Worm (Caenorhabditis elegans) whole organism, L4 larva: ENCODE measurements around the gene dlc-4.

Experiments
- F37D6.2 ChIP-seq: sonication (generic microtip); optimal IDR thresholded peaks from 2 replicates; lab custom pipeline; 2016; ENCODE audit warnings: mild to moderate bottlenecking, missing genetic modification characterization, missing compliant biosample characterization
- R02D3.7 ChIP-seq: fragments of 150-350 bp; sonication (generic microtip); optimal IDR thresholded peaks from 3 replicates; lab custom pipeline; 2014; ENCODE audit warnings: missing biosample characterization, missing genetic modification characterization
- Y48G9A.11 ChIP-seq: fragments of 200-800 bp; sonication (Bioruptor generic); IDR thresholded peaks from 2 replicates; pipeline ENCODE4 v1.3.6; 2022; ENCODE audit warnings: missing genetic modification reagents, missing genetic modification characterization, missing compliant biosample characterization
- Y75B8A.6 ChIP-seq: fragments of 200-800 bp; sonication (Bioruptor generic); IDR thresholded peaks from 2 replicates; pipeline ENCODE4 v1.3.6; 2022; ENCODE audit warnings: missing genetic modification reagents, missing genetic modification characterization, missing compliant biosample characterization
- ZK337.2 ChIP-seq: fragments of 200-800 bp; sonication (Bioruptor generic); IDR thresholded peaks from 2 replicates; pipeline ENCODE4 v1.3.6; 2022; ENCODE audit warnings: missing genetic modification reagents, missing genetic modification characterization, missing compliant biosample characterization
- aha-1 ChIP-seq: fragments of 150-350 bp; peaks from one replicate; lab custom pipeline; 2014; ENCODE audit warnings: missing biosample characterization, missing genetic modification characterization
- ama-1 ChIP-seq: fragments of 150-350 bp; optimal IDR thresholded peaks from 2 replicates; lab custom pipeline; 2014; ENCODE audit warnings: inconsistent platforms, mixed read lengths
- arid-1 ChIP-seq: fragments of 200-800 bp; sonication (Bioruptor generic); conservative IDR thresholded peaks from 2 replicates; pipeline ENCODE4 v1.3.6; 2022; ENCODE audit warnings: missing genetic modification reagents, missing genetic modification characterization, missing compliant biosample characterization
- ceh-28 ChIP-seq: fragments of 150-350 bp; optimal IDR thresholded peaks from 2 replicates; lab custom pipeline; 2014; ENCODE audit warnings: missing biosample characterization, missing genetic modification reagents, missing genetic modification characterization
- ceh-32 ChIP-seq: sonication (generic microtip); optimal IDR thresholded peaks from 2 replicates; lab custom pipeline; 2016; ENCODE audit warnings: mild to moderate bottlenecking, missing genetic modification characterization, missing compliant biosample characterization; ENCODE audit not compliant: poor library complexity
- ceh-62 ChIP-seq: sonication (generic microtip); optimal IDR thresholded peaks from 2 replicates; lab custom pipeline; 2017; ENCODE audit warnings: missing biosample characterization, missing genetic modification characterization
- ceh-82 ChIP-seq: sonication (generic microtip); optimal IDR thresholded peaks from 2 replicates; lab custom pipeline; 2017; ENCODE audit warnings: missing biosample characterization, missing genetic modification characterization
- cey-2 ChIP-seq: sonication (generic microtip); optimal IDR thresholded peaks from 3 replicates; lab custom pipeline; 2017; ENCODE audit warnings: missing genetic modification characterization, mild to moderate bottlenecking, missing compliant biosample characterization, antibody characterized with exemption, borderline replicate concordance; ENCODE audit not compliant: insufficient read depth
- ctbp-1 ChIP-seq: fragments of 200-800 bp; sonication (Bioruptor generic); IDR thresholded peaks from 2 replicates; pipeline ENCODE4 v1.3.6; 2022; ENCODE audit warnings: missing genetic modification reagents, missing genetic modification characterization, missing compliant biosample characterization
- daf-8 ChIP-seq: fragments of 200-800 bp; sonication (Bioruptor generic); IDR thresholded peaks from 2 replicates; pipeline ENCODE4 v1.3.6; 2022; ENCODE audit warnings: missing genetic modification characterization, missing compliant biosample characterization
- dmd-8 ChIP-seq: fragments of 200-800 bp; sonication (Bioruptor generic); IDR thresholded peaks from 2 replicates; pipeline ENCODE4 v1.3.6; 2022; ENCODE audit warnings: missing genetic modification characterization, missing compliant biosample characterization
- duxl-1 ChIP-seq: sonication (generic microtip); optimal IDR thresholded peaks from 2 replicates; lab custom pipeline; 2016; ENCODE audit warnings: mild to moderate bottlenecking, missing genetic modification characterization, moderate library complexity, missing compliant biosample characterization; ENCODE audit not compliant: poor library complexity
- dve-1 ChIP-seq: sonication (generic microtip); optimal IDR thresholded peaks from 2 replicates; lab custom pipeline; 2017; ENCODE audit warnings: antibody characterized with exemption, mild to moderate bottlenecking, missing genetic modification characterization, missing compliant biosample characterization; ENCODE audit not compliant: insufficient read depth
- egl-43 ChIP-seq: fragments of 200-800 bp; sonication (Bioruptor generic); IDR thresholded peaks from 2 replicates; pipeline ENCODE4 v1.3.6; 2022; ENCODE audit warnings: missing genetic modification reagents, missing genetic modification characterization, missing compliant biosample characterization
- fkh-10 ChIP-seq: fragments of 150-350 bp; optimal IDR thresholded peaks from 2 replicates; lab custom pipeline; 2014; ENCODE audit warnings: missing biosample characterization, missing genetic modification reagents, missing genetic modification characterization
- hif-1 ChIP-seq, 2 experiments: sonication (generic microtip); optimal IDR thresholded peaks; 2 replicates each; lab custom pipeline; 2016 to 2017; ENCODE audit warnings: missing compliant biosample characterization in 2 of 2, missing genetic modification characterization in 2 of 2, missing genetic modification reagents in 2 of 2, missing genotype in 2 of 2, mild to moderate bottlenecking in 1 of 2
- hlh-11 ChIP-seq: fragments of 200-800 bp; sonication (Bioruptor generic); optimal IDR thresholded peaks from 2 replicates; lab custom pipeline; 2018; ENCODE audit warnings: mild to moderate bottlenecking, missing genetic modification characterization, missing compliant biosample characterization
- hlh-30 ChIP-seq: sonication (generic microtip); optimal IDR thresholded peaks from 2 replicates; lab custom pipeline; 2017; ENCODE audit warnings: antibody characterized with exemption, mild to moderate bottlenecking, missing genetic modification characterization, missing compliant biosample characterization; ENCODE audit not compliant: insufficient read depth
- jun-1 ChIP-seq: fragments of 150-350 bp; optimal IDR thresholded peaks from 2 replicates; lab custom pipeline; 2014; ENCODE audit warnings: missing biosample characterization, missing genetic modification reagents, missing genetic modification characterization
- lim-7 ChIP-seq: fragments of 200-800 bp; sonication (Bioruptor generic); IDR thresholded peaks from 2 replicates; pipeline ENCODE4 v1.3.6; 2022; ENCODE audit warnings: missing genetic modification characterization, missing compliant biosample characterization
- lin-1 ChIP-seq: fragments of 200-800 bp; sonication (Bioruptor generic); IDR thresholded peaks from 2 replicates; pipeline ENCODE4 v1.3.6; 2022; ENCODE audit warnings: missing genetic modification reagents, missing genetic modification characterization, missing compliant biosample characterization
- lin-38 ChIP-seq: fragments of 200-800 bp; sonication (Bioruptor generic); IDR thresholded peaks from 2 replicates; pipeline ENCODE4 v1.3.6; 2022; ENCODE audit warnings: missing genetic modification reagents, missing genetic modification characterization, missing compliant biosample characterization
- lir-3 ChIP-seq: sonication (generic microtip); optimal IDR thresholded peaks from 2 replicates; lab custom pipeline; 2016; ENCODE audit warnings: mild to moderate bottlenecking, missing genetic modification characterization, missing compliant biosample characterization
- mdl-1 ChIP-seq, 2 experiments: fragments of 150-350 bp in 1 of 2; sonication (generic microtip) in 1 of 2; optimal IDR thresholded peaks; 2 replicates each; lab custom pipeline; 2014 to 2017; ENCODE audit warnings: missing biosample characterization in 2 of 2, missing genetic modification characterization in 2 of 2
- mep-1 ChIP-seq: fragments of 150-350 bp; sonication (generic microtip); optimal IDR thresholded peaks from 3 replicates; lab custom pipeline; 2014; ENCODE audit warnings: missing biosample characterization, missing genetic modification characterization
- nhr-10 ChIP-seq: fragments of 150-350 bp; optimal IDR thresholded peaks from 2 replicates; lab custom pipeline; 2014; ENCODE audit warnings: missing biosample characterization, missing genetic modification characterization
- nhr-102 ChIP-seq: sonication (generic microtip); optimal IDR thresholded peaks from 2 replicates; lab custom pipeline; 2016; ENCODE audit warnings: mild to moderate bottlenecking, missing genetic modification characterization, moderate library complexity, missing compliant biosample characterization
- nhr-11 ChIP-seq: fragments of 150-350 bp; optimal IDR thresholded peaks from 2 replicates; lab custom pipeline; 2014; ENCODE audit warnings: missing biosample characterization, missing genetic modification characterization
- nhr-111 ChIP-seq: fragments of 200-800 bp; sonication (Bioruptor generic); optimal IDR thresholded peaks from 2 replicates; lab custom pipeline; 2018; ENCODE audit warnings: mild to moderate bottlenecking, missing genetic modification characterization, missing compliant biosample characterization
- nhr-25 ChIP-seq: sonication (generic microtip); optimal IDR thresholded peaks from 2 replicates; lab custom pipeline; 2017; ENCODE audit warnings: missing genetic modification characterization, mild to moderate bottlenecking, missing compliant biosample characterization, antibody characterized with exemption, moderate library complexity, borderline replicate concordance; ENCODE audit not compliant: insufficient read depth
- nhr-28 ChIP-seq: fragments of 150-350 bp; optimal IDR thresholded peaks from 2 replicates; lab custom pipeline; 2014; ENCODE audit warnings: missing biosample characterization, missing genetic modification characterization
- nhr-41 ChIP-seq: fragments of 200-800 bp; sonication (Bioruptor generic); IDR thresholded peaks from 2 replicates; pipeline ENCODE4 v1.3.6; 2022; ENCODE audit warnings: missing genetic modification reagents, missing genetic modification characterization, missing compliant biosample characterization
- nhr-42 ChIP-seq: fragments of 200-800 bp; sonication (Bioruptor generic); IDR thresholded peaks from 2 replicates; pipeline ENCODE4 v1.3.6; 2022; ENCODE audit warnings: missing genetic modification characterization, missing compliant biosample characterization
- nhr-48 ChIP-seq: sonication (generic microtip); optimal IDR thresholded peaks from 2 replicates; lab custom pipeline; 2016; ENCODE audit warnings: mild to moderate bottlenecking, missing genetic modification characterization, missing compliant biosample characterization
- nhr-6 ChIP-seq: fragments of 150-350 bp; optimal IDR thresholded peaks from 2 replicates; lab custom pipeline; 2014; ENCODE audit warnings: missing biosample characterization, missing genetic modification characterization
- nhr-77 ChIP-seq: fragments of 150-350 bp; optimal IDR thresholded peaks from 2 replicates; lab custom pipeline; 2014; ENCODE audit warnings: missing biosample characterization, missing genetic modification characterization
- php-3 ChIP-seq: fragments of 200-800 bp; sonication (Bioruptor generic); IDR thresholded peaks from 2 replicates; pipeline ENCODE4 v1.3.6; 2022; ENCODE audit warnings: missing genetic modification reagents, missing genetic modification characterization, missing compliant biosample characterization
- set-16 ChIP-seq: fragments of 200-800 bp; sonication (Bioruptor generic); IDR thresholded peaks from 2 replicates; pipeline ENCODE4 v1.3.6; 2022; ENCODE audit warnings: missing genetic modification reagents, missing genetic modification characterization, missing compliant biosample characterization
- tag-97 ChIP-seq: fragments of 200-800 bp; sonication (Bioruptor generic); IDR thresholded peaks from 2 replicates; pipeline ENCODE4 v1.3.6; 2022; ENCODE audit warnings: missing genetic modification characterization, missing compliant biosample characterization
- tra-1 ChIP-seq: fragments of 200-800 bp; sonication (Bioruptor generic); IDR thresholded peaks from 2 replicates; pipeline ENCODE4 v1.3.6; 2022; ENCODE audit warnings: missing genetic modification reagents, missing genetic modification characterization, missing compliant biosample characterization
- unc-130 ChIP-seq: sonication (generic microtip); optimal IDR thresholded peaks from 2 replicates; lab custom pipeline; 2016; ENCODE audit warnings: missing genetic modification reagents, missing genetic modification characterization, missing compliant biosample characterization
- vab-7 ChIP-seq: fragments of 200-800 bp; sonication (Bioruptor generic); IDR thresholded peaks from 2 replicates; pipeline ENCODE4 v1.3.6; 2022; ENCODE audit warnings: missing genetic modification reagents, missing genetic modification characterization, missing compliant biosample characterization
- zfp-2 ChIP-seq: sonication (generic microtip); optimal IDR thresholded peaks from 2 replicates; lab custom pipeline; 2016; ENCODE audit warnings: mild to moderate bottlenecking, missing genetic modification characterization, missing compliant biosample characterization
- ztf-7 ChIP-seq: fragments of 150-350 bp; optimal IDR thresholded peaks from 2 replicates; lab custom pipeline; 2014; ENCODE audit warnings: missing biosample characterization, missing genetic modification characterization

Gene dlc-4

DNA sequence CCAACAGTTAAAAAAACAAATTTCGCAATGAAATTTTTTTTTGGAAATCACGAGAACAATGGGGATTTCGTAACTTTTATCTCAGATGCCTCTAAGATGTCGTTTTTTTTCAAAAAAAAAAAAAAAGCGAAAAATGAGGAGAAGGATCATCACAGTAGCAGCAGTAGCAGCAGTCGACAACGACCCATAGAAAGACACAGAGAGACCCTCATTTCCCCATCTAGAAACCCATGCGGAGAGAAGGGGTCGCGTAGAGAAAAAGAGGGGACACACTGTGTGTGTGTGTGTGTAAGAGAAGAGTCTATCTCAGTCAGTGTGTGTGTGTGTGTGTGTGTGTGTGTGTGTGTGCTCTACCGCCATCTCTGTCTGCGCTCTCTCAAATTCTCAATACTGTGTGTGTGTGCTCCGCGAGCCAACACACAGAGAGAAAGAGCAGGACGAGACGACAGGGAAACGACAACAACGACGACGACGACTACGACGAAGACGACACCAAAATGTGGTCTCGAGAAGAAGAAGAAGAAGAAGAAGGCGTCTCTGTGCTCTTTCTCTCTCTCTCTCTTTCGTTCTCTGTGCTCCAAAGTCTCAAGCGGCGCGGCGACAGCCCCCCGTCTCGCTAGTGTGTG lies 48.5 kb downstream of the dlc-4 start (continued):
- TF ChIP-seq lin-38 (GFP tag; lab: Robert Waterston, UW) (peak; percentile 48), mdl-1 (tag; optimal IDR thresholded peaks at IDR 0.05; lab: Kevin White, UChicago) (peak; percentile 3 to 74), vab-7 (GFP tag; lab: Robert Waterston, UW) (no peak; the same call in 1 of the 2 replicates), lir-3 (no peak), hlh-30 (tag; lab: Kevin White, UChicago) (peak; percentile 75), unc-130 (GFP tag; lab: Kevin White, UChicago) (no peak), tag-97 (GFP tag; lab: Robert Waterston, UW) (no peak), fkh-10 (peak; percentile 69), ceh-28 (tag; lab: Kevin White, UChicago) (peak; percentile 13), ceh-62 (tag; lab: Kevin White, UChicago) (no peak), mep-1 (tag; lab: Kevin White, UChicago) (peak; percentile 91), nhr-25 (tag; lab: Kevin White, UChicago) (no peak), nhr-41 (GFP tag; lab: Robert Waterston, UW) (0 out of 2 replicates have a peak, but pooled peaks have one; percentile 30), F37D6.2 (tag; lab: Kevin White, UChicago) (peak; percentile 74), hif-1 (tag; optimal IDR thresholded peaks at IDR 0.05; lab: Kevin White, UChicago) (peak; percentile 14 to 94), dve-1 (tag; lab: Kevin White, UChicago) (peak; percentile 81), ama-1 (lab: Kevin White, UChicago) (peak; percentile 8), nhr-10 (peak; percentile 14), duxl-1 (peak; percentile 65), hlh-11 (peak; percentile 82), jun-1 (tag; lab: Kevin White, UChicago) (no peak), egl-43 (GFP tag; lab: Robert Waterston, UW) (peak; percentile 44; the same call in 1 of the 2 replicates), nhr-102 (tag; lab: Kevin White, UChicago) (peak; percentile 28), arid-1 (0 out of 2 replicates have a peak, but pooled peaks have one; percentile 10), aha-1 (tag; lab: Kevin White, UChicago) (peak; percentile 98), nhr-48 (tag; lab: Kevin White, UChicago) (no peak), nhr-28 (peak; percentile 82), nhr-6 (peak; percentile 69), php-3 (GFP tag; lab: Robert Waterston, UW) (no peak), nhr-11 (tag; lab: Kevin White, UChicago) (peak; percentile 71), zfp-2 (tag; lab: Kevin White, UChicago) (peak; percentile 24), set-16 (GFP tag; lab: Robert Waterston, UW) (peak; percentile 33; the same call in 1 of the 2 replicates), dmd-8 (GFP tag; lab: Robert Waterston, UW) (0 out of 2 replicates have a peak, but pooled peaks have one; percentile 41), nhr-77 (tag; lab: Kevin White, UChicago) (peak; percentile 24), tra-1 (peak; percentile 32), ztf-7 (tag; lab: Kevin White, UChicago) (peak; percentile 33), lin-1 (0 out of 2 replicates have a peak, but pooled peaks have one; percentile 21)

DNA sequence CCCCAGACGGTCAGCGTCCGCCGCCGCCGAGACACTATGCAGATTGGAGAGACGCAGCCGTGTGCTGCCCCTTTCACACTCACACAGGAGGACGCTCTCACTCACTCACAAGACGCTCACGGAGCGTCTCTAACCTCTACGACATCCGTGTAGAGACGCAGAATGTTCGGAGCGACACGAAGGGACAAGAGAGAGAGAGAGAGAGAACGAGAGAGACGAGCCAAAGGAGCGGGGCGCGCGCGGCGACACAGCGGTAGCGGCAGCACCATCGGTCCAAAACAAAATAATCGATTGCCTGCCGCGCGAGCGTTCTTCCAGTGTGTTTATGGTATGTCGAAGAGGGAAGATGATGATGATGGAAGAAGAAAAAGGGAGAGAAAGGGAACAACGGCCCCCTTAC lies 49.3 kb downstream of the dlc-4 start:
- TF ChIP-seq ctbp-1 (GFP tag; lab: Robert Waterston, UW) (peak; percentile 84), nhr-111 (GFP tag; lab: Kevin White, UChicago) (no peak), nhr-11 (tag; lab: Kevin White, UChicago) (peak; percentile 57), Y48G9A.11 (GFP tag; lab: Robert Waterston, UW) (no peak), nhr-42 (GFP tag; lab: Robert Waterston, UW) (0 out of 2 replicates have a peak, but pooled peaks have one; percentile 14), nhr-10 (peak; percentile 18), nhr-28 (peak; percentile 87), R02D3.7 (tag; lab: Kevin White, UChicago) (no peak), ceh-82 (tag; lab: Kevin White, UChicago) (no peak), vab-7 (GFP tag; lab: Robert Waterston, UW) (no peak; the same call in 1 of the 2 replicates), lim-7 (GFP tag; lab: Robert Waterston, UW) (0 out of 2 replicates have a peak, but pooled peaks have one; percentile 32), ZK337.2 (0 out of 2 replicates have a peak, but pooled peaks have one; percentile 6), nhr-6 (peak; percentile 78), daf-8 (no peak), ceh-32 (tag; lab: Kevin White, UChicago) (peak; percentile 63), lin-38 (GFP tag; lab: Robert Waterston, UW) (peak; percentile 61), Y75B8A.6 (GFP tag; lab: Robert Waterston, UW) (no peak; the same call in 1 of the 2 replicates), cey-2 (no peak)
